Worm (Caenorhabditis elegans): Measurements from ENCODE around the gene dnpp-1.

ce11 chrIII:5824450-5824972, 39.1 kb downstream of the dnpp-1 start:
- no peak for TF ChIP-seq snpc-4 (tag; optimal IDR thresholded peaks at IDR 0.05)
- no peak for TF ChIP-seq unc-62 (GFP tag; optimal IDR thresholded peaks at IDR 0.05)
- TF ChIP-seq R02D3.7 (tag; optimal IDR thresholded peaks at IDR 0.05) = no peak

Measured in whole organism, L3 larva.